Worm (Caenorhabditis elegans): ENCODE results near the gene nhr-198.
"Not testable (repeated sequence)": the region's sequence is repeated elsewhere in the genome, so short reads cannot be mapped to it uniquely, and the experiment has no call there.

Gene nhr-198

DNA sequence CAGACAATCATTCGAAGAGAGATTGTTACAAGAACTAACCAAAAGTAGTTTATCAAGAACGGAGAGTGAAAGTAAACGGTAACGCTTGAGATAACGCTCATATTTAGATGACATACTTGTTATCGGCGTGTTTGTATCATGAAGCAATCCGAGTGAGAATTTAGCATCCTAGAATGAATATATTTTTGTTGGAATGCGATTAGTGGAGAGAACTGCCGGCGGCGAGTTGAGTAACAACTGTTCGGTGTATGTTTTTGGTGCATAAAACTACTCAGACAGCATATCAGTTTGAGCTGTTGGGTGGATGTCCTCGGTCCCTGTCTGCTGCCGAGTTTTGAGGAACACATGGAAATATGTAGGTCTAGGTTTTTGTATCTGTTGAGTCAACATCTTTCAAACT, 39.8 kb downstream of the nhr-198 start, which contains the start of gene T23D5.3:
Gene T23D5.3, minus strand, starts transcription at position 101 of the 400 bp plus-strand sequence.
- no peak for TF ChIP-seq hlh-15 (tag; optimal IDR thresholded peaks at IDR 0.05)
- TF ChIP-seq sdc-2 (tag; optimal IDR thresholded peaks at IDR 0.05) = no peak
- TF ChIP-seq lin-11 (tag; optimal IDR thresholded peaks at IDR 0.05) = no peak
- no peak for TF ChIP-seq pag-3 (tag; optimal IDR thresholded peaks at IDR 0.05; ENCODE audit: borderline replicate concordance)
- TF ChIP-seq ceh-34 (tag; optimal IDR thresholded peaks at IDR 0.05) = no peak
- TF ChIP-seq ceh-9 (tag; optimal IDR thresholded peaks at IDR 0.05) = no peak
- no peak for TF ChIP-seq ets-4 (tag; optimal IDR thresholded peaks at IDR 0.05)
- TF ChIP-seq hlh-6 (tag; optimal IDR thresholded peaks at IDR 0.05) = no peak
- no peak for TF ChIP-seq ref-2 (tag; optimal IDR thresholded peaks at IDR 0.05)
- TF ChIP-seq nhr-232 (tag; optimal IDR thresholded peaks at IDR 0.05) = no peak
- TF ChIP-seq mec-3 (tag; optimal IDR thresholded peaks at IDR 0.05; ENCODE audit: borderline replicate concordance) = no peak
- TF ChIP-seq Y22D7AL.16 (tag; optimal IDR thresholded peaks at IDR 0.05) = no peak
- TF ChIP-seq dmd-4 (tag; optimal IDR thresholded peaks at IDR 0.05; ENCODE audit: borderline replicate concordance) = no peak
- no peak for TF ChIP-seq ceh-6 (GFP tag; optimal IDR thresholded peaks at IDR 0.05)
- TF ChIP-seq nfya-1 (tag; optimal IDR thresholded peaks at IDR 0.05) = no peak
- no peak for TF ChIP-seq unc-55 (GFP tag; optimal IDR thresholded peaks at IDR 0.05)
- TF ChIP-seq pqm-1 (tag; optimal IDR thresholded peaks at IDR 0.05) = no peak
- TF ChIP-seq ceh-48 (tag; optimal IDR thresholded peaks at IDR 0.05) = no peak

DNA sequence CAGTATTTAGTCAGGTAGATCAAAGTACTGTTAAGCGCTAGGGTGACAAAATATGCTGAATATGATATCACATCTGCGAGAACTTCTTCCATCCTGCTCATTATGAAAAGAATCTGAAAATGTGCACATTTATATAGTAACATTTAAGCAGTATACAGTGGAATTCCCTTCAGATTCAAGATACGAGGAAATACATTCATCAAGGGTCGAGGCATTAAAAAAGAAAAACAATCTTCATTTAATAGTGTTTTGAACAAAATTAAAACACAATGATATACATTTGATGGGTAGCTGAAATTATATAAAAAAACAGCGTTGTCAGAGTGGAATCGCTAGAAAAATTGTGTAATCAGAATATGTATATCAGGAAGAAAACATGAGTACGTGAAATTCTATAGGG, 41.9 kb downstream of the nhr-198 start, which contains the start of gene str-27:
Gene str-27, minus strand, starts transcription at position 101 of the 400 bp plus-strand sequence.
- TF ChIP-seq pag-3 (tag; optimal IDR thresholded peaks at IDR 0.05; ENCODE audit: borderline replicate concordance) (no peak), ceh-6 (GFP tag; optimal IDR thresholded peaks at IDR 0.05) (no peak), hlh-8 (tag; optimal IDR thresholded peaks at IDR 0.05) (no peak), hlh-30 (tag; optimal IDR thresholded peaks at IDR 0.05; ENCODE audit: insufficient read depth) (no peak)

DNA sequence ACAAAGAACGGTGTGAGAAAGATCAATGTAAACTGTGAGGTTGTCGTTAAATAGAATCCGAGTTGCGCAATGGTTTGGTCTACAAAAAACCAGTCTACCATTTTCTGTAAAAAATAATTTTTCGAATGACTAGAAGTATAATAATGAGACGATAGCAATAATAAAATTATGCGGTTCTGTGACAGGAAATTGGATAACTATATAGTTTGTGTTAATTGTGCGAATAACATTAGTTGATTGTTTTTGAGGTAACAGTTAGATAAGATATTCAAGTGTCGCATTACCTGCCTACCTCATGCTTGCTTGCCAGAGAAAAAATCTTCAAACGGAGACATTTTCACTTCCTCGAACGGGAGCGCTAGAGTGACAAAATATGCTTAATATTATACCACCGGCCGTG, 48.1 kb downstream of the nhr-198 start, which contains the start of gene str-18:
Gene str-18, minus strand, starts transcription at position 101 of the 400 bp plus-strand sequence.
- TF ChIP-seq dmd-4 (tag; optimal IDR thresholded peaks at IDR 0.05; ENCODE audit: borderline replicate concordance) (no peak), lin-11 (tag; optimal IDR thresholded peaks at IDR 0.05) (no peak)

- TF ChIP-seq fax-1, che-1, Y22D7AL.16 (tag; optimal IDR thresholded peaks at IDR 0.05): not testable (repeated sequence)
These were observed 50.6 kb downstream of the nhr-198 start, which contains the start of gene str-19 for ce11 chrV:15744366-15744765. TSS of gene str-19 (minus strand) at chrV:15744466.
